Worm (Caenorhabditis elegans): ENCODE data around the gene metl-1.

The metl-1 gene

ce11 chrII:11455140-11455539, 18.2 kb downstream of the metl-1 start:
- TF ChIP-seq aly-2 (tag; optimal IDR thresholded peaks at IDR 0.05) (no peak), grh-1 (GFP tag; IDR thresholded peaks at IDR 0.05) (0 out of 2 replicates have a peak, but pooled peaks have one; percentile 6), unc-86 (tag; optimal IDR thresholded peaks at IDR 0.05) (no peak), F16B12.6 (tag; optimal IDR thresholded peaks at IDR 0.05) (no peak), nhr-84 (tag; optimal IDR thresholded peaks at IDR 0.05) (no peak), hlh-4 (tag; optimal IDR thresholded peaks at IDR 0.05) (no peak)

- no peak for TF ChIP-seq pag-3 (tag; optimal IDR thresholded peaks at IDR 0.05; ENCODE audit: borderline replicate concordance, insufficient read depth)
- no peak for TF ChIP-seq nhr-85 (tag)
- peak in 1 of 2 experiments; percentile 4 for TF ChIP-seq lin-35 (GFP tag; optimal IDR thresholded peaks at IDR 0.05)
- TF ChIP-seq fkh-8 (tag; optimal IDR thresholded peaks at IDR 0.05), result peak; percentile 98
- no peak for TF ChIP-seq sptf-1 (tag; optimal IDR thresholded peaks at IDR 0.05)
Measured at ce11 chrII:11453639-11454038, 19.7 kb downstream of the metl-1 start.

ce11 chrII:11453025-11453424, 20.4 kb downstream of the metl-1 start, which contains the start of gene rsp-1:
Gene rsp-1 (plus strand): TSS chrII:11453362.
- TF ChIP-seq C34B4.2 (tag; optimal IDR thresholded peaks at IDR 0.05), result no peak
- TF ChIP-seq mef-2 (tag; optimal IDR thresholded peaks at IDR 0.05), result peak; percentile 13
- TF ChIP-seq aly-2 (tag; optimal IDR thresholded peaks at IDR 0.05), result peak; percentile 65
- no peak for TF ChIP-seq ces-1 (GFP tag; optimal IDR thresholded peaks at IDR 0.05)
- peak; percentile 29 for TF ChIP-seq fkh-4 (tag; optimal IDR thresholded peaks at IDR 0.05; ENCODE audit: borderline replicate concordance)
- peak in 1 of 2 experiments; percentile 85 for TF ChIP-seq mdl-1 (tag; optimal IDR thresholded peaks at IDR 0.05)
- TF ChIP-seq nhr-237 (tag; optimal IDR thresholded peaks at IDR 0.05), result no peak
- no peak for TF ChIP-seq unc-98 (GFP tag; IDR thresholded peaks at IDR 0.05)
- no peak for TF ChIP-seq nhr-84 (tag; optimal IDR thresholded peaks at IDR 0.05)
- TF ChIP-seq lin-14 (GFP tag; optimal IDR thresholded peaks at IDR 0.05), result peak; percentile 89
- no peak for TF ChIP-seq ama-1 (optimal IDR thresholded peaks at IDR 0.05)
- peak; percentile 84 for TF ChIP-seq mep-1 (tag; optimal IDR thresholded peaks at IDR 0.05)
- peak; percentile 89 for TF ChIP-seq dsc-1 (tag; optimal IDR thresholded peaks at IDR 0.05)
- TF ChIP-seq aha-1 (tag; optimal IDR thresholded peaks at IDR 0.05), result peak; percentile 17
- TF ChIP-seq sptf-1 (tag; optimal IDR thresholded peaks at IDR 0.05), result no peak
- TF ChIP-seq rnt-1 (tag; optimal IDR thresholded peaks at IDR 0.05), result peak; percentile 94
- peak; percentile 90 to 94 for TF ChIP-seq lin-35 (GFP tag; optimal IDR thresholded peaks at IDR 0.05)
- peak; percentile 82 for TF ChIP-seq C04F5.9 (tag; optimal IDR thresholded peaks at IDR 0.05)
- TF ChIP-seq grh-1 (GFP tag; IDR thresholded peaks at IDR 0.05), result peak; percentile 80
- no peak for TF ChIP-seq hlh-4 (tag; optimal IDR thresholded peaks at IDR 0.05)
- peak; percentile 90 for TF ChIP-seq xbp-1 (tag; optimal IDR thresholded peaks at IDR 0.05)
- TF ChIP-seq nhr-19 (GFP tag; conservative IDR thresholded peaks at IDR 0.05), result peak; percentile 90
- peak; percentile 55 for TF ChIP-seq ceh-8 (GFP tag; optimal IDR thresholded peaks at IDR 0.05)
- no peak for TF ChIP-seq tlp-1 (tag; optimal IDR thresholded peaks at IDR 0.05)
- TF ChIP-seq fkh-10 (GFP tag; optimal IDR thresholded peaks at IDR 0.05), result peak; percentile 57
- TF ChIP-seq C16A3.4 (tag; optimal IDR thresholded peaks at IDR 0.05), result peak; percentile 95
- TF ChIP-seq nhr-20 (tag; optimal IDR thresholded peaks at IDR 0.05), result peak; percentile 94
- peak; percentile 91 for TF ChIP-seq unc-130 (tag; optimal IDR thresholded peaks at IDR 0.05)
- TF ChIP-seq isw-1 (GFP tag; IDR thresholded peaks at IDR 0.05), result peak; percentile 87
- TF ChIP-seq tbx-2 (tag; optimal IDR thresholded peaks at IDR 0.05), result peak; percentile 88
- TF ChIP-seq Y116A8C.19 (tag; optimal IDR thresholded peaks at IDR 0.05; ENCODE audit: borderline replicate concordance), result no peak
- TF ChIP-seq pag-3 (tag; optimal IDR thresholded peaks at IDR 0.05; ENCODE audit: borderline replicate concordance, insufficient read depth), result no peak
- peak; percentile 42 for TF ChIP-seq lin-39 (tag; optimal IDR thresholded peaks at IDR 0.05)
- TF ChIP-seq ztf-4 (tag; optimal IDR thresholded peaks at IDR 0.05), result peak; percentile 84
- TF ChIP-seq nhr-71 (tag; optimal IDR thresholded peaks at IDR 0.05), result peak; percentile 93
- peak; percentile 69 for TF ChIP-seq F16B12.6 (tag; optimal IDR thresholded peaks at IDR 0.05)
- peak; percentile 76 for TF ChIP-seq irx-1 (tag; optimal IDR thresholded peaks at IDR 0.05)
- peak; percentile 68 for TF ChIP-seq lir-3 (tag; optimal IDR thresholded peaks at IDR 0.05; ENCODE audit: poor library complexity)
- peak; percentile 39 for TF ChIP-seq sup-37 (GFP tag; optimal IDR thresholded peaks at IDR 0.05)
- TF ChIP-seq snpc-4 (tag; optimal IDR thresholded peaks at IDR 0.05), result peak; percentile 81
- peak; percentile 88 to 90 for TF ChIP-seq efl-1 (optimal IDR thresholded peaks at IDR 0.05)
- TF ChIP-seq efl-1 (GFP tag; optimal IDR thresholded peaks at IDR 0.05 in 1 of 2), result peak; percentile 84 to 98
- TF ChIP-seq ets-5 (GFP tag; IDR thresholded peaks at IDR 0.05), result no peak
- TF ChIP-seq elt-3 (tag; optimal IDR thresholded peaks at IDR 0.05), result peak in 4 of 6 experiments; percentile 24 to 96 (median 67)
- peak; percentile 91 to 94 for TF ChIP-seq lsy-2 (tag; optimal IDR thresholded peaks at IDR 0.05)
- TF ChIP-seq lin-13 (GFP tag; optimal IDR thresholded peaks at IDR 0.05), result peak; percentile 89

Measured in whole organism, L1 larva.